Fruit fly (Drosophila melanogaster) Kc167 (cell line): ENCODE measurements around the gene CG40470.

Experiments
- Myc ChIP-seq: fragments of >200 bp; optimal IDR thresholded peaks from 2 replicates; lab custom pipeline; 2017; ENCODE audit warnings: missing external identifiers
- Sin3A ChIP-seq: fragments of >200 bp; optimal IDR thresholded peaks from 2 replicates; lab custom pipeline; 2018; ENCODE audit warnings: missing external identifiers
- h ChIP-seq: fragments of >200 bp; optimal IDR thresholded peaks from 3 replicates; lab custom pipeline; 2018; ENCODE audit warnings: missing external identifiers
- insv ChIP-seq: fragments of >200 bp; optimal IDR thresholded peaks from 3 replicates; lab custom pipeline; 2018; ENCODE audit warnings: missing external identifiers
- psq ChIP-seq: fragments of >200 bp; optimal IDR thresholded peaks from 2 replicates; lab custom pipeline; 2017; ENCODE audit warnings: missing external identifiers
- ttk ChIP-seq: sonication (Bioruptor generic); optimal IDR thresholded peaks from 2 replicates; lab custom pipeline; 2017; ENCODE audit warnings: missing external identifiers

DNA sequence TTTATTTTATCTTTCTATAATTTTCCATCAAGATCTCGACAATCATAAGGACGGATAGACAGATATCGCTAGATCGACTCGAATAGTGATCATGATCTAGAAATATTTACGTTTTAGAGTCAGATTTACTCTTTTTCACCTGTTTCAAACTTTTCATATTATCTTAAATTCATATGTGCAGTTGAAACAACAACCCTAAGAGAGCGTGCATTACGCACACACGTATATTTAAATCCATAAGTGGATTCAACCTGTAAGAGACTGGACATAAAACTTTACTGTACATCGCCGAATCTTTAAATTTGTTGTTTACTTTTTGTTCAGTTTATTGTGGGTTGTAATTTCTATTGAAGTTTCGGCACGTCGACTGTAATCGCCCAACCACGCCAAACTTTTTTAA, 43.6 kb upstream of the CG40470 start:
- TF ChIP-seq Myc (lab: Kevin White, UChicago) (no peak), psq (lab: Kevin White, UChicago) (no peak), ttk (no peak), h (lab: Kevin White, UChicago) (no peak), insv (no peak), Sin3A (lab: Kevin White, UChicago) (no peak)
